Worm (Caenorhabditis elegans): ENCODE data around the gene srv-10.

srv-10 gene

ce11 chrV:13462974-13463373 is 39.3 kb downstream of the srv-10 start, which contains the start of gene frm-10 (continued):
- TF ChIP-seq rec-8 (tag; optimal IDR thresholded peaks at IDR 0.05) (no peak), ZK185.1 (tag; optimal IDR thresholded peaks at IDR 0.05; ENCODE audit: poor library complexity, severe bottlenecking) (peak; percentile 54), Y67H2A.10 (GFP tag; conservative IDR thresholded peaks at IDR 0.05) (no peak), ztf-6 (GFP tag; IDR thresholded peaks at IDR 0.05) (no peak), aptf-3 (GFP tag; IDR thresholded peaks at IDR 0.05) (no peak), Y79H2A.3 (GFP tag; conservative IDR thresholded peaks at IDR 0.05) (no peak), hlh-12 (tag; optimal IDR thresholded peaks at IDR 0.05) (no peak), B0019.2 (GFP tag; conservative IDR thresholded peaks at IDR 0.05) (no peak), snpc-1.3 (tag; optimal IDR thresholded peaks at IDR 0.05; ENCODE audit: insufficient read depth) (no peak), somi-1 (GFP tag; optimal IDR thresholded peaks at IDR 0.05) (no peak), chd-7 (tag; optimal IDR thresholded peaks at IDR 0.05) (no peak), F37B4.10 (GFP tag; IDR thresholded peaks at IDR 0.05) (no peak), athp-1 (tag; optimal IDR thresholded peaks at IDR 0.05) (no peak), lin-26 (GFP tag; IDR thresholded peaks at IDR 0.05) (no peak), let-526 (GFP tag; IDR thresholded peaks at IDR 0.05) (no peak), ztf-26 (tag; optimal IDR thresholded peaks at IDR 0.05) (no peak), F49E8.2 (tag; optimal IDR thresholded peaks at IDR 0.05; ENCODE audit: insufficient read depth) (no peak), lin-54 (GFP tag; optimal IDR thresholded peaks at IDR 0.05) (no peak), attf-5 (GFP tag; optimal IDR thresholded peaks at IDR 0.05) (peak; percentile 93), cebp-2 (GFP tag; IDR thresholded peaks at IDR 0.05) (no peak), B0336.3 (GFP tag; IDR thresholded peaks at IDR 0.05) (peak; percentile 78; the same call in 1 of the 2 replicates), pha-4 (tag; optimal IDR thresholded peaks at IDR 0.05) (peak; percentile 34), B0261.1 (tag; optimal IDR thresholded peaks at IDR 0.05) (no peak), F55B11.4 (tag; optimal IDR thresholded peaks at IDR 0.05; ENCODE audit: borderline replicate concordance, insufficient read depth) (no peak), rpc-1 (optimal IDR thresholded peaks at IDR 0.05) (no peak), rpc-1 (tag; optimal IDR thresholded peaks at IDR 0.05) (no peak), him-1 (tag; optimal IDR thresholded peaks at IDR 0.05) (no peak), pbrm-1 (GFP tag; IDR thresholded peaks at IDR 0.05) (peak; percentile 58; the same call in 1 of the 2 replicates), dox-1 (GFP tag; IDR thresholded peaks at IDR 0.05) (peak; percentile 84; the same call in 1 of the 2 replicates), C17E4.6 (GFP tag; IDR thresholded peaks at IDR 0.05) (no peak), hrde-1 (tag; optimal IDR thresholded peaks at IDR 0.05; ENCODE audit: borderline replicate concordance) (no peak), F10E7.11 (tag; optimal IDR thresholded peaks at IDR 0.05) (no peak), snpc-4 (GFP tag; optimal IDR thresholded peaks at IDR 0.05) (no peak), snpc-4 (tag; optimal IDR thresholded peaks at IDR 0.05) (peak in 2 of 4 experiments; percentile 45 to 59), xnd-1 (tag; optimal IDR thresholded peaks at IDR 0.05) (no peak), D2030.7 (GFP tag; IDR thresholded peaks at IDR 0.05) (no peak), ceh-100 (GFP tag; IDR thresholded peaks at IDR 0.05) (no peak), sdz-38 (tag; optimal IDR thresholded peaks at IDR 0.05) (no peak)

- peak; percentile 4 for TF ChIP-seq ceh-27 (GFP tag; optimal IDR thresholded peaks at IDR 0.05)
- TF ChIP-seq somi-1 (GFP tag; optimal IDR thresholded peaks at IDR 0.05): no peak
- TF ChIP-seq snpc-1.1 (tag; optimal IDR thresholded peaks at IDR 0.05; ENCODE audit: insufficient read depth): no peak
- TF ChIP-seq lsl-1 (GFP tag; optimal IDR thresholded peaks at IDR 0.05): no peak
- TF ChIP-seq lin-40 (tag; optimal IDR thresholded peaks at IDR 0.05): no peak
These were observed 40.4 kb downstream of the srv-10 start for ce11 chrV:13464123-13464522.

Data from whole organism, young adult.